Fruit fly (Drosophila melanogaster): ENCODE data around the gene Phs.

Phs gene

DNA sequence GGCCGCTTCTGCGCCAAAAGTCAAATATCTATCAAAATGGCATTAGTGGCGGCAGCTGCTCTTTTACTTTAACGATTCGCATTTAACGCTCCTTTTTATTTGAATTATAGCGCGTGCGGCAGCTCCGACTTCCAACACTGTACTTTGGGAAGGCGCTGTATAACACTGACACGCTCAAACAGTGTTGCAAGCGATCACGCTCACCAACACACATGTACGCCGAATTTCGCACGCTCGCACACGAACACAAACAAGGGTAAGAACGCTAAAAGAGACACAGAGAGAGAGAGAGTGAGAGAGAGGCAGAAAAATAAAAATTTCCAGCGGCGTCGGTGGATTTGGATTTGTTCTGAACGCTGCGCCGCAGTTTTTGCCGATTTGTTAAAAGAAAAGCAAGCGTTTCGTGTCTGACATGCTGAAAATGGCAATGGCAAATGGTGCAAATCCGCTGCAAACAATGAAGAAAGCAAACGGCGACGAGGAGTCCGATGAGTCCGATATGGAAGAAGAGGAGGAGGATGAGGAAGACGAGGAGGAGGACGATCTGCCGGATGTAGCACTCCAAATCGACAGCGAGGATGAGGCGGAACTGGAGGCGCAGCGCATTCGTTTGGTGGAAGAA, at the start of gene Phs:
Gene Phs, plus strand, starts transcription at position 276 of the 622 bp plus-strand sequence.
- TF ChIP-seq CTCF (optimal IDR thresholded peaks at IDR 0.05) (peak in 1 of 2 experiments; percentile 11), CG8478 (optimal IDR thresholded peaks at IDR 0.05) (no peak)

DNA sequence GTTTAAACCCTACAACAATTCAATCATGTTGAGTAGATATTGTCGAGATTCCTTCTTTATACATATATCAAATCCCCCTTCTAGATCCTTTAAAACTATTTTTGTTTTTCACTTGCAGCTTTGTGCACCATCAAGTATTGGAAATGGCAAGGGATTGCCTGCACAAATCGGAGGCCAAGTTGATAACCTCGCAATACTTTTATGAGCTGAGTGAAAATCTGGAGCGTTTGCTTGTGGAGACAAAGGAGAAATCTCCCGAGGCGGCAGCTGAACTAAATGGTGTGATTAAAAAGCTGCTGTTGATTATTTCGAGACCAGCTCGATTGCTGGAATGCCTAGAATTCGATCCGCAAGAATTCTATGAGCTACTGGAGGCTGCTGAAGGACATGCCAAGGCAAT, 49.1 kb upstream of the Phs start:
- TF ChIP-seq CG8478 (optimal IDR thresholded peaks at IDR 0.05) (no peak), CTCF (optimal IDR thresholded peaks at IDR 0.05) (no peak)

DNA sequence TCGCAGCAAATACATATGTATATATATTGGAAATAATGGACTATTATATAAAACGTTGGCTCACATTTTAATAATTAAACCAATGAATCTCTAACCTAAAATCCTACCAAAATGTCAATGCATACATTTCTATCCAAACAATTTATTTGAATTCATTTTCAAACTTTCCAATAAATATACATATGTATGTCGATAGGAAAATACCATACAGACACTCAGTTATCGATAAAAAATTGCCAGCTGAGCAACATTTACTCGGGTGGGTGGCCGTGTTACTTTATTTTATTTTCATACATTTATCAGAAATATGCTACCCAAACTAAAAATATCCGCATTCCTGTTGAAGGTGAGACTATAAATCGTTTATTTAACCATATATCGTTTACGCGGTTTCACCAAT, 43.3 kb upstream of the Phs start, which contains the start of gene Ufsp2:
Gene Ufsp2, plus strand, starts transcription at position 214 of the 400 bp plus-strand sequence.
- TF ChIP-seq CG8478 (optimal IDR thresholded peaks at IDR 0.05) (no peak), CTCF (optimal IDR thresholded peaks at IDR 0.05) (no peak)

DNA sequence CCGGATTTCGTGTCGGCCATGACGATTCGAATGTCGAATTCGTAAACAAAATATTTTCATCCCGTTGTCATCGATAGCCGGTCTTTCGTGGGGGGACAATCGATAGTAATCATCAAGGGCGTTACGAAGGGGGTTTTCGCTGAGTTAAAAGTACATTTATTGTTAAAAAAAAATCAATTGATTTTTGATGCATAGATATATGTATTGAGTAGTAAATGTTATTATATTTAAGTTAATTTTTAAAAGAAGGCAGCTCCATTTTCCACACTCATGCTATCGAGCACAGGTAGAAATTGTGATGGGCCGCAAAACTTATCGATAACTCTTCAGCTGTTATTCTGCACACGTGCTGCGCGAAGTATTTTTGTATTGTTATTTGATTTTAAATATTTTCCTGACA, 39.2 kb upstream of the Phs start, which contains the start of the genes mrn and CG12301:
Gene mrn, minus strand, starts transcription at position 51 of the 400 bp plus-strand sequence.
Gene CG12301, plus strand, starts transcription at position 314 of the 400 bp plus-strand sequence.
- no peak for TF ChIP-seq CTCF (optimal IDR thresholded peaks at IDR 0.05)
- no peak for TF ChIP-seq CG8478 (optimal IDR thresholded peaks at IDR 0.05)

DNA sequence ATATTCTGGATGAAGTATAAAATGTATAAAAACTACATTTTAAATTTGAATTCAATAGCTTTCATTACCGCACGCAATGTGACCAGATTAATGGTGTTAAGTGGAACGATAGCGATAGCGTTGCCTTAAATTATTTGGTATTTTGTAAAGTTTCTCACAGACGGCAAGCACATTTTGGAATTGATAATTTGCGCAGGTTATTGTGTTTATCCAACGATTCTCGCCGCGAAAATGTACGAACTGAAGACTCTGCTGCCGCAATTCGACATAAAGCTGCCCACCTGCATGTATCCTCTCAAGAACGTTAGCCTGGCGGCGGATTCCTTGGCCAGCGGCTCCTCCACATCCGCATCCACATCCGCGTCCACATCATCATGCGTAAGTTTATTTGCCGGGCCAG, 36.2 kb upstream of the Phs start, which contains the start of gene AIMP2:
Gene AIMP2, plus strand, starts transcription at position 135 of the 400 bp plus-strand sequence.
- TF ChIP-seq CG8478 (optimal IDR thresholded peaks at IDR 0.05) (no peak), CTCF (optimal IDR thresholded peaks at IDR 0.05) (no peak)

DNA sequence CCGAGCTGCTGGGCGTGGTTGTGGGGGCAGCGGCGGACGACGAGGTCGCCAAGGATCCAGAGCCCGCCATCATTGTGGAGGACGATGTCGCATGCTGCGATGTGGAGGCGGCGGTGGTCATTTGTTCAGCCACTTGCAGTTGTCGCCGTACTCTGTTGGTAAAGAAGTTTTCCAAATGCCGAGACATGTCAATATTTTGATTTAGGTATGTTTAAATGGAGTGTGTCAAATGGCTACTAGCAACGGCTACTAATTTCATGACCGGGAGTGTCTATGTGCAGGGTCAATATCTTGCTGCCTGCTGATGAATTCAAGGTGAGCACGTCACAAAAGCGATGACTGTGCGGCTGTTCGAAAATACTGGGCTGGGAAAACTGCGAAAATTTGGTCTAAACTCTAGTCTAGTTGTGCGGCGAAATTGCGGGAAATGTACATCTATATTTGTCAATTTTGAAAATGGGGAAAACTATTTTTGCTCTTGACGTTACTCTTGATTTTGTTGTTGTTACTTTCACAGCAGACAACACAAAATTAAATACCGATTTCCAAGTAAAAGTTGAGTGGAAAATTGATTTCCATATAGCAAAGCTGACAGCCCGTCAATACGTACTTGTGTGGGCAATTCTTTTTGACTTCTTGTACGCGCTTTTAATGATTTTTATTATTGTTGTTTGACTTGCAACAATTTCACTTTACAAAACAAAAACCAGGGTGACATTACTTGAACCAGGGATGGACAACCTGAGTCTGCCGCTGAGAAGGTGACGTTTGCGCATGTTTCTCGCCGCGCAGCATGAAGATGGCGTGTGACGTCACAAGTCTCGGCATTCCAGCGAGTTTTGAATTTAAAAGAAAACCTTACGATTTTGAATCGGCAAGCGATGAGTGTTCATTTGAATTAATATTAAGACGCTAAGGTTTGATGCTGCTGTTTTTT, 32.0 kb upstream of the Phs start, which contains the start of gene CG7656:
Gene CG7656, minus strand, starts transcription at position 731 of the 937 bp plus-strand sequence.
- peak in 1 of 2 experiments; percentile 7 for TF ChIP-seq CTCF (optimal IDR thresholded peaks at IDR 0.05)
- TF ChIP-seq CG8478 (optimal IDR thresholded peaks at IDR 0.05) = no peak

DNA sequence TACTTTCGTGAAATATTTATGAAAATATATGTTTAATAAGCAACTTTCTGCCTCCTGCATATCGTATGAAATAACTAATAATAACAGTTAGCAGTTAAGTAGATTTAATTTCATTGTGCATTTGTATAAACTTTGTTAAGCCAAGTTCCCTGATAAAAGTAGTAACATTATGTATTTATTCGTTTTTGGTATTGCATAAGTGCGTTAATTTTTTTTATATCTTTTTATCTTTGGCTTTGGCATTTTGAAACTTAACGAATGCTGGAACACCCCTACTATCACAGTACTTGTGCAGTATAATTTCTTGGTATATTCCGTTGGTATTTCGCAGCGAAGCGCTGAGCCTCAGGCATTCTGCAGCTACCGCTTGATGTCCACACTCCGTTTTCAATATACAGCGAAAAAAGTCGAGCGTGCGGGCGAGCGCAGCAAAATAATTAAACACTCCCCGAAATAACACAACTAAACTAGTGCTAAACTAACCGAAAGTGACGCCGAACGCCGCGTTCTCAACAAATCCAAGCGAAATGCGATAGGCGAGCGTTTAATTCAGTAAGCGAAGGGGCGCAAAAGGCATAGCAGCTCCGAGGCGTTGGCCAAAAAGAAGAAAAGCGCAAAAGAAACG, 31.1 kb upstream of the Phs start, which contains the start of gene RhoGAP71E:
Gene RhoGAP71E, plus strand, starts transcription at position 347 of the 625 bp plus-strand sequence.
- TF ChIP-seq CG8478 (optimal IDR thresholded peaks at IDR 0.05) = no peak
- TF ChIP-seq CTCF (optimal IDR thresholded peaks at IDR 0.05) = peak in 1 of 2 experiments; percentile 13

DNA sequence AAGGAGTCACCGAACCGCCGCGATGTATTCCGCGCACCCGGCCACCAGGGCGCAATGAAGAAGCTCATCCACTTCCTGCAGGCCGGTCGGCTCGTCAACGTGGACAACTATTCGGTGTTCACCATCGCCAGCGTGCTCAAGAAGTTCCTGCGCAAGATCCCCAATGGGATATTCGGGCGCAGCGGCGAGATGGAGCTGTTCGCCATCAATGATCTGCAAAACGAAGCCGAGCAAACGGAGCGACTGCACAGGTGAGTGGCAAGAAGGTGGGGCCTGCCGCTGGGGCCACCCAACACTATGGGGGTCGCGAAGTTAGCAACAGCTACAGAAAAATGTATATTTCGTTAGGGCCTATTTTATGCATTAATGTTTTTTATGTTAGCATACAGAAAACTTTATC, 30.0 kb upstream of the Phs start:
- no peak for TF ChIP-seq CTCF (optimal IDR thresholded peaks at IDR 0.05)
- TF ChIP-seq CG8478 (optimal IDR thresholded peaks at IDR 0.05) = no peak

DNA sequence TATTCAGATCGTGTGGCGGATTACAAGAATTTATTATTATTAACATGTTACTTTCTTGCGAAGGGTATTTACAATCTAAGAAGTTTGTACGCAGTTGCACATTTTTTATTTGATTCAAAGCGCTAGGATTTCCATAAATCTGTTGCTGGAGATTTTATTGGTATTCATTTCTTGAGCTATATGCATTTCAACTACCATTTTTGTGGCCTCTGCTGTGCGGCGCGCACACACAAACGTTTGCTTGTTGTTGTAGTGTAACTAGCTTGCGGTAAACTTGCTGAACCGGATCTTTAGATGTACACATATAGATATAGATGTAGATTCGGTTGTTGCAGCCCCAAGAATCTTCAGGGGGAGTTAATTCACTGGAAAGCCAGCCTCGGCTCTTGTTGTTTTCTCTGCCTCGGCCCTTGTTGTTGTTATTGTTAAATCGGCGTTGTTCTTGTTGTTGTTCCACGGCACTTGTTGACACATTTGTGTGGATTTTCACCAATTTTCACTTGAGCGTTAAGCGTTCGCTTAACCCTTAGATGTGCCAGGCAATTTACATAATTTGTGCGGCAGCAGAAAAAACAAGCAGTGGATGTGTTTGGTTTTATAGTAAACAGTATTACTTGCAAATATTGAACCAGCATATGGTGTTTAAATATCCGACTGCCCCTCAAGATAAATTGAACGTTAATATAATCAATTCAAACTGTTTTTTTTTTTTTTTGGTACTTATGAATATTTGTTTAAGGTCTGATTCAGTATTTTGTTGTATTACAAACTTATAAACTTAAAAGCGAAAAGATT, 28.7 kb upstream of the Phs start:
- TF ChIP-seq CTCF (optimal IDR thresholded peaks at IDR 0.05) (no peak), CG8478 (optimal IDR thresholded peaks at IDR 0.05) (no peak)

DNA sequence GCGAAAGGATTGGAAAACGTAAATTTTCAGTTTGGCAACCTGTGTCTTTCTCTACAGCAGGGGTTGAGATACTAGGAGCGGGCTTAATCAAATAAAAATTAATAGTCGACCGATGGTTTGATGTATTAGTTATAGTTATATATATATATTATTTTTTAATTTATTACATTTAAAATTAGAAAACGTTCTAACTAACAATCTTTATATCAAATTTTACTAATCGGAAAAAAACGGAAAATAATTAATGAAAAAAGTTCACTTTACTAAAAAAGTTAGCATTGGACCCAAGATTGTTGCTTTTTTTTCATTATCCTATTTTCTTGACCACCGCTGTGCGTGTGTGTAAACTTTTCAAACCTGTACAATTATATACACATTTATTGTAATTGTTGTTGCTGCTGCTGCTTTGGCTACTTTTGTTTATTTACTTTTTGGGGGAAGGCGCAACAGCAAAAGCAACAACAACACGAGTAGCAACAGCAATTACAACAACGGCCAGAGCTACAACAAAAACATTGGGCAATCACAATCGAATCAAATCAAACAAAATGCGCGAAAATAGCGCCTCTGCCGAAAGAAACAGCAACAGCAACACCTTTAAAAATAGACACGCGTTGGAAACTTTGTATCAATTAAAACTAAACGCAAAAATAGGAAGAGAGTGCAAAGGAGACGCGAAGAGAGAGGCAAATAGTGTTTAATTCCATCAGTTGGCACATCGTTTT, 27.0 kb upstream of the Phs start:
- TF ChIP-seq CTCF (optimal IDR thresholded peaks at IDR 0.05) (no peak), CG8478 (optimal IDR thresholded peaks at IDR 0.05) (no peak)

DNA sequence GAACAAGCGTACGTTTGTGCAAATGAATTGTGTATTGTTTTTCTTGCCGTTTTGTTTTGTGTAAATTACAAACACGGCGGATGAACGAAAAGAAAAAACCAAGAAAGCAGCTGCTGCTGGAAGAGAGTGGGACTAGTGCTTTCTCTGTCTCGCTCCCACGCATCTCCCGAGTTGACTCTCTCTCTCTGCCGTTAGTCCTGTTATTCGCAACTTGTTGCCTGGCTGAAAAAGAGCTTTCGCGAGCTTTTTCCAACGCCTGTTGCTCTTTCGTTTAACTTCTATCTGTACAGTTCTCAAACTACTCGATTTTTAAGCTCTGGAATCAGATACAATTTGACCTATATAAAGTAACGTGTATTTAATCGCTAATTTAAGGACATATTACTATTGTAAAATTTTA, 26.3 kb upstream of the Phs start:
- TF ChIP-seq CG8478 (optimal IDR thresholded peaks at IDR 0.05) = no peak
- no peak for TF ChIP-seq CTCF (optimal IDR thresholded peaks at IDR 0.05)

DNA sequence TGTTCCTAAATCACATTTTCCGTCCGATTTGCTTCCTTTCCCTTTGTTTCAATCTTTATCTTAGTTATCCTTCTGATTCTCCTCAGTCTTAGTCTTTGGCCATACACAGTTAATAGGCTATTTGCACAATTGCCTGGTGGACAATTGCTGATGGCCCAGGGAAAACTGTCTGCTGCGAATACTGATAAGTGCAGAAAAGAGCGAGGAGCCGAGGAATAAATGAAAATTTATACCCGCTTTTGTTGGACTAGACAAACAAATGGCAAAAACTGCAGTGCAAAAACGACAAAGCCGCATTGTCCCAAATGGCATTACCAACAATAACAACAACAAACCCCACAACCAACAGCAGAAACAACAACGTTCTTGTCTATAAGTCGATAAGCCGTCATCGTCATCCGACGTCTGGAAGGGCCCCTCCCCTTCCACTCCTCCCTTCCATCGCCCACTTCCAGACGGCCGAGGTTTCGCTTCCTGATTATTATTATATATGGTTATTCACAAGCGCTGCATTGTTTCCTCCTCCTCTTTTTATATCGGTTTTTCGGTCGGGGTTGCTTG, 25.5 kb upstream of the Phs start:
- TF ChIP-seq CG8478 (optimal IDR thresholded peaks at IDR 0.05) (no peak), CTCF (optimal IDR thresholded peaks at IDR 0.05) (no peak)

DNA sequence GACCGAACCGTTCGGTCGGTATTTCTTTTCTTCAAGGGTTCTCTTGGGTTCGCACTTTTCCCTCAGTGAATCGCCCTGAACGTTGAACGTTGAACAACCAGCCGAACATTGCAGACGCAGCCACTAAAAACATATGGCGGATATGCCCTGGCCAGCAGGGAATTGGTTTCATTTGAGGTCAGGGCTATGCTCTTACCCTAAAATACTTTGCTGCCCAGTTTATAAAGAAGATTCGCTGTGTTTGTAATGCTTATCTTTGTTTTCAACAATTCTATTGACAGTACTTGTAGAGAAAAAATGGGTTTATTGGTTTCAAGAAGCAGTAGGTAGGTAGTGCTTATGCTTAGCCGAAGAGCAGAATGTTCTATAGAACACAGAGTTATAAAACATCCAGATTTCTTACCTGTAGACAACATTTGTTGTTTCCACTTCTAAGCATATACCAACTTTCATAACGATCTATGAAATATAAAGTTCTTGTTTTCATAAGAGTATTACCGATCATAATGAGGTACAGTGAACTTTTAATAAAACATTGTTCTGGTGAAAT, 24.5 kb upstream of the Phs start:
- TF ChIP-seq CTCF (optimal IDR thresholded peaks at IDR 0.05) (no peak), CG8478 (optimal IDR thresholded peaks at IDR 0.05) (no peak)
